Fruit fly (Drosophila melanogaster): ENCODE results near the gene CG16965.

The CG16965 gene

dm6 chr2L:11981210-11981609 is at the start of gene CG16965:
TSS of gene CG16965 (plus strand) at chr2L:11981591.
- TF ChIP-seq psq (optimal IDR thresholded peaks at IDR 0.05) (no peak), EcR (GFP tag; optimal IDR thresholded peaks at IDR 0.05) (no peak), pan (optimal IDR thresholded peaks at IDR 0.05) (no peak), Dll (optimal IDR thresholded peaks at IDR 0.05) (no peak), usp (GFP tag; optimal IDR thresholded peaks at IDR 0.05) (no peak), CG8478 (optimal IDR thresholded peaks at IDR 0.05) (no peak)

- TF ChIP-seq usp (GFP tag; optimal IDR thresholded peaks at IDR 0.05), result no peak
- no peak for TF ChIP-seq Dll (optimal IDR thresholded peaks at IDR 0.05)
- TF ChIP-seq pan (optimal IDR thresholded peaks at IDR 0.05), result no peak
- TF ChIP-seq EcR (GFP tag; optimal IDR thresholded peaks at IDR 0.05), result no peak
- TF ChIP-seq CG8478 (optimal IDR thresholded peaks at IDR 0.05), result no peak
- no peak for TF ChIP-seq psq (optimal IDR thresholded peaks at IDR 0.05)
These were observed 49.8 kb upstream of the CG16965 start for dm6 chr2L:11931603-11932002.

- no peak for TF ChIP-seq psq (optimal IDR thresholded peaks at IDR 0.05)
- no peak for TF ChIP-seq usp (GFP tag; optimal IDR thresholded peaks at IDR 0.05)
- TF ChIP-seq EcR (GFP tag; optimal IDR thresholded peaks at IDR 0.05), result no peak
- TF ChIP-seq Dll (optimal IDR thresholded peaks at IDR 0.05), result no peak
- TF ChIP-seq CG8478 (optimal IDR thresholded peaks at IDR 0.05), result no peak
- TF ChIP-seq pan (optimal IDR thresholded peaks at IDR 0.05), result no peak
These were observed 47.2 kb upstream of the CG16965 start, which contains the start of gene Or33a for dm6 chr2L:11934205-11934604. TSS of gene Or33a (plus strand) at chr2L:11934505.

dm6 chr2L:11935881-11936280 is 45.5 kb upstream of the CG16965 start, which contains the start of gene Or33b:
TSS of gene Or33b (plus strand) at chr2L:11936181.
- no peak for TF ChIP-seq usp (GFP tag; optimal IDR thresholded peaks at IDR 0.05)
- no peak for TF ChIP-seq EcR (GFP tag; optimal IDR thresholded peaks at IDR 0.05)
- no peak for TF ChIP-seq pan (optimal IDR thresholded peaks at IDR 0.05)
- no peak for TF ChIP-seq Dll (optimal IDR thresholded peaks at IDR 0.05)
- TF ChIP-seq CG8478 (optimal IDR thresholded peaks at IDR 0.05), result no peak
- TF ChIP-seq psq (optimal IDR thresholded peaks at IDR 0.05), result no peak

dm6 chr2L:11937669-11938068 is 43.7 kb upstream of the CG16965 start, which contains the start of gene Or33c:
TSS of gene Or33c (plus strand) at chr2L:11937969.
- TF ChIP-seq EcR (GFP tag; optimal IDR thresholded peaks at IDR 0.05) (no peak), Dll (optimal IDR thresholded peaks at IDR 0.05) (no peak), usp (GFP tag; optimal IDR thresholded peaks at IDR 0.05) (no peak), psq (optimal IDR thresholded peaks at IDR 0.05) (no peak), CG8478 (optimal IDR thresholded peaks at IDR 0.05) (no peak), pan (optimal IDR thresholded peaks at IDR 0.05) (no peak)

- TF ChIP-seq CG8478 (optimal IDR thresholded peaks at IDR 0.05) (no peak), psq (optimal IDR thresholded peaks at IDR 0.05) (no peak), EcR (GFP tag; optimal IDR thresholded peaks at IDR 0.05) (no peak), pan (optimal IDR thresholded peaks at IDR 0.05) (no peak), Dll (optimal IDR thresholded peaks at IDR 0.05) (no peak)
These were observed 40.8 kb upstream of the CG16965 start for dm6 chr2L:11940620-11941019.

- TF ChIP-seq pan (optimal IDR thresholded peaks at IDR 0.05) (no peak), usp (GFP tag; optimal IDR thresholded peaks at IDR 0.05) (no peak), psq (optimal IDR thresholded peaks at IDR 0.05) (no peak), EcR (GFP tag; optimal IDR thresholded peaks at IDR 0.05) (no peak), Dll (optimal IDR thresholded peaks at IDR 0.05) (no peak), CG8478 (optimal IDR thresholded peaks at IDR 0.05) (no peak)
These were observed 39.1 kb upstream of the CG16965 start for dm6 chr2L:11942265-11942664.

dm6 chr2L:11942826-11943225 is 38.6 kb upstream of the CG16965 start:
- TF ChIP-seq Dll (optimal IDR thresholded peaks at IDR 0.05) (no peak), CG8478 (optimal IDR thresholded peaks at IDR 0.05) (no peak), EcR (GFP tag; optimal IDR thresholded peaks at IDR 0.05) (no peak), pan (optimal IDR thresholded peaks at IDR 0.05) (no peak), usp (GFP tag; optimal IDR thresholded peaks at IDR 0.05) (no peak), psq (optimal IDR thresholded peaks at IDR 0.05) (no peak)

dm6 chr2L:11943829-11944228 is 37.6 kb upstream of the CG16965 start, which contains the start of gene Crys:
TSS of gene Crys (plus strand) at chr2L:11944129.
- TF ChIP-seq pan (optimal IDR thresholded peaks at IDR 0.05), result no peak
- TF ChIP-seq usp (GFP tag; optimal IDR thresholded peaks at IDR 0.05), result no peak
- no peak for TF ChIP-seq CG8478 (optimal IDR thresholded peaks at IDR 0.05)

- TF ChIP-seq EcR (GFP tag; optimal IDR thresholded peaks at IDR 0.05) (no peak), Dll (optimal IDR thresholded peaks at IDR 0.05) (no peak), CG8478 (optimal IDR thresholded peaks at IDR 0.05) (no peak), usp (GFP tag; optimal IDR thresholded peaks at IDR 0.05) (no peak), pan (optimal IDR thresholded peaks at IDR 0.05) (no peak), psq (optimal IDR thresholded peaks at IDR 0.05) (no peak)
These were observed 33.8 kb upstream of the CG16965 start, which contains the start of gene CG16964 for dm6 chr2L:11947641-11948040. TSS of gene CG16964 (plus strand) at chr2L:11947941.

- TF ChIP-seq usp (GFP tag; optimal IDR thresholded peaks at IDR 0.05) (no peak), pan (optimal IDR thresholded peaks at IDR 0.05) (no peak), EcR (GFP tag; optimal IDR thresholded peaks at IDR 0.05) (no peak), Dll (optimal IDR thresholded peaks at IDR 0.05) (no peak), CG8478 (optimal IDR thresholded peaks at IDR 0.05) (no peak), psq (optimal IDR thresholded peaks at IDR 0.05) (no peak)
These were observed 32.9 kb upstream of the CG16965 start for dm6 chr2L:11948479-11948878.

- TF ChIP-seq EcR (GFP tag; optimal IDR thresholded peaks at IDR 0.05) (no peak), pan (optimal IDR thresholded peaks at IDR 0.05) (no peak), usp (GFP tag; optimal IDR thresholded peaks at IDR 0.05) (no peak), psq (optimal IDR thresholded peaks at IDR 0.05) (no peak), Dll (optimal IDR thresholded peaks at IDR 0.05) (no peak), CG8478 (optimal IDR thresholded peaks at IDR 0.05) (no peak)
These were observed 31.5 kb upstream of the CG16965 start for dm6 chr2L:11949917-11950316.

- TF ChIP-seq EcR (GFP tag; optimal IDR thresholded peaks at IDR 0.05), result no peak
- TF ChIP-seq pan (optimal IDR thresholded peaks at IDR 0.05), result no peak
- TF ChIP-seq psq (optimal IDR thresholded peaks at IDR 0.05), result no peak
- no peak for TF ChIP-seq CG8478 (optimal IDR thresholded peaks at IDR 0.05)
- no peak for TF ChIP-seq usp (GFP tag; optimal IDR thresholded peaks at IDR 0.05)
- no peak for TF ChIP-seq Dll (optimal IDR thresholded peaks at IDR 0.05)
These were observed 25.6 kb upstream of the CG16965 start for dm6 chr2L:11955839-11956238.

Measured in whole organism.